Fruit fly (Drosophila melanogaster) Kc167 (cell line): Measurements from ENCODE around the gene yrt.

Experiments
- Myc ChIP-seq: fragments of >200 bp; optimal IDR thresholded peaks from 2 replicates; lab custom pipeline; 2017; ENCODE audit warnings: missing external identifiers
- Sin3A ChIP-seq: fragments of >200 bp; optimal IDR thresholded peaks from 2 replicates; lab custom pipeline; 2018; ENCODE audit warnings: missing external identifiers
- h ChIP-seq: fragments of >200 bp; optimal IDR thresholded peaks from 3 replicates; lab custom pipeline; 2018; ENCODE audit warnings: missing external identifiers
- insv ChIP-seq: fragments of >200 bp; optimal IDR thresholded peaks from 3 replicates; lab custom pipeline; 2018; ENCODE audit warnings: missing external identifiers
- psq ChIP-seq: fragments of >200 bp; optimal IDR thresholded peaks from 2 replicates; lab custom pipeline; 2017; ENCODE audit warnings: missing external identifiers
- ttk ChIP-seq: sonication (Bioruptor generic); optimal IDR thresholded peaks from 2 replicates; lab custom pipeline; 2017; ENCODE audit warnings: missing external identifiers

Gene yrt

DNA sequence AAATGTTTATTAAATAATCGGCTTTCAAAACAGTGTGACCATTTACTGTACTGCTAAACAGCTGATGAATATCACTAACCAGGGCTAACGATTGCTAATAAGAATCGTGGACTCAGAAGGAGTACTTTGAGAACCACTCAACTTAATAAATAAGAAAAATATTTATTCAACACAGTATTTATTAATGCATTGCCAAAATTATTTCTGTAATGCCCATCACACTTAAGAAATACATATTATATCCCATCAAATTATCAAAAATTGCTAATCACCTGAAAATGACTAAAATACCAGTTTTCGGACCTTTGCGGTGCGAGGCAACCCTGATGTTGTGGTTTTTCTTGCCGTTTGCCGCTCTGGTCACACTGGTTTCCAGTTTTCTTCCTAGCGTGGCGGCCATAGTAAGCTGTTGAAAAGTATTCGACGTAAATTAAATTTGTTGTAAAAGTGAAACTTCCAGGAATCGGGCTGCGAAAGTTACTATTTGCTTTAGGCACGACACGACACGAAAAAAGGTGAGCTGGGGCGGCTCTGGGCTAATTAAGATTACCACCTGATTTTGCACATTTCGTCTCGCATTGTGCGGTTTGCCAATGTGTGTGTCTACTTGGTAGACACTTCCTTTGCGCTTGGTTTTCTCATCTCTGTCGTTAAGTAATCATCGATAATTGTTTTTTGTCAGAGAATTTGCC lies 52.9 kb downstream of the yrt start, which contains the start of the genes mRpS21 and Droj2:
Gene mRpS21 (minus strand): TSS at position 66 of the 692 bp plus-strand sequence.
Gene Droj2 (plus strand): TSS at position 363 of the 692 bp plus-strand sequence.
- TF ChIP-seq Sin3A (lab: Kevin White, UChicago), result no peak
- no peak for TF ChIP-seq psq (lab: Kevin White, UChicago)
- TF ChIP-seq ttk (lab: Kevin White, UChicago), result no peak
- TF ChIP-seq h (lab: Kevin White, UChicago), result no peak
- no peak for TF ChIP-seq Myc (lab: Kevin White, UChicago)
- TF ChIP-seq insv (lab: Kevin White, UChicago), result no peak

DNA sequence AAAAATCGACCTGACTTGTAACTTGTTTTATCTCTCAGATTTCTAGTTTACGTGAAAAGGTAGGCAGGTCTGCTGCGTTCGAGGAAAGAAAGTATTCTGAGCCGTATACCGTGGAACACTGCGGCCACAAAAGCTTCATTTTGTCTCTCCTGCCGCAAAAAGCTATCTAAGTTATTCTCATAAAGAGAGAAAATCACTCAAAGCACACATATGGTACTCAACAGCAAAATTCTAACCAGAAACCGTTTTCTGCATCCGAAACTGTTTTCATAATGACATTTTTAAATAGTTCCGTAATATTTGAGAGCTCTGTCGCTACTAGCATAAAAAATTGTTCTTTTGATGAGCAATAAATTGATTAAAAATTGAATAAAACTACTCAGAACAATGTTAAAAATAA lies 55.1 kb downstream of the yrt start, which contains the start of the genes CG9813 and CG8870:
Gene CG9813 (minus strand): TSS at position 101 of the 400 bp plus-strand sequence.
Gene CG8870 (plus strand): TSS at position 168 of the 400 bp plus-strand sequence.
- TF ChIP-seq h (lab: Kevin White, UChicago) (no peak), Sin3A (lab: Kevin White, UChicago) (no peak), ttk (lab: Kevin White, UChicago) (no peak), insv (lab: Kevin White, UChicago) (no peak), Myc (lab: Kevin White, UChicago) (no peak), psq (lab: Kevin White, UChicago) (no peak)
